Fruit fly (Drosophila melanogaster): ENCODE measurements around the gene CG15561.

DNA sequence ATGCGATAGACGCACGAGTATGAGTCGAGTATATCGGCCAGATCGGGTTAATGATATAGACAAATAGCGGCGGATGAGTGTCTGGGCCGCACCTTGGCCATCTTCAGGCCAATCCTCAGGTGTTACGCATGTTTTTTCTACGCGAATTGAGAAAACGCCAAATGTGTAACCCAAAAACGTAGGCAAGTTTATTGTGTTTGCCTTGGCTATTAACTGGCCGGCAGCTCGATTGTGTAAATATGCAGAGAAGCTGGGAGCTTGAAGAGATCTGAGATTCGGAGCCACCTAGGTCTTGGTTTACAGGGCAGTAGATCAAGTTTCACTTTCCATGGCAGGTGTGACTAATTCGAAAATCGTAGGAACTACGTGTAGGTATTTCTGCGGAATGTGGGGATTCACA lies 24.3 kb upstream of the CG15561 start:
- TF ChIP-seq CG5204 (GFP tag; optimal IDR thresholded peaks at IDR 0.05) (no peak), CG11617 (GFP tag; optimal IDR thresholded peaks at IDR 0.05) (no peak), ovo (GFP tag; optimal IDR thresholded peaks at IDR 0.05) (no peak), Mnt (GFP tag; optimal IDR thresholded peaks at IDR 0.05) (no peak), Crg-1 (GFP tag; optimal IDR thresholded peaks at IDR 0.05) (no peak), toe (GFP tag; optimal IDR thresholded peaks at IDR 0.05) (no peak), CG7045 (GFP tag; optimal IDR thresholded peaks at IDR 0.05) (no peak)

Data from whole organism, adult.